In genomic region chrX:7349963-7350362, dm6 we compare ENCODE assay signal across 2 fruit fly cellular contexts.
A peak's percentile ranks its signal among the peaks of the same experiment; 100 is the strongest.
TF ChIP-seq lines count a peak whose summit lies in the region.

No protein-coding gene starts in this region.

- TF ChIP-seq CTCF in S2 (optimal IDR thresholded peaks at IDR 0.05; lab: Kevin White, UChicago): peak; percentile 83 to 86
- peak; percentile 86 for TF ChIP-seq CTCF in whole organism, embryonic (GFP tag; optimal IDR thresholded peaks at IDR 0.05; lab: Kevin White, UChicago)

TF ChIP-seq in whole organism, embryonic, 481 proteins besides CTCF, POLR2A, EP300 and RAD21:
- TF ChIP-seq CG34376 (GFP tag; optimal IDR thresholded peaks at IDR 0.05; lab: Kevin White, UChicago): no peak
- TF ChIP-seq tup (GFP tag; optimal IDR thresholded peaks at IDR 0.05; lab: Kevin White, UChicago): no peak
- TF ChIP-seq CG1647 (GFP tag; optimal IDR thresholded peaks at IDR 0.05; lab: Kevin White, UChicago): no peak
- TF ChIP-seq CG2199 (GFP tag; IDR thresholded peaks at IDR 0.05; lab: Robert Waterston, UW): 0 out of 3 replicates have a peak, but pooled peaks have one; percentile 43
- TF ChIP-seq tap (tag; optimal IDR thresholded peaks at IDR 0.05; lab: Kevin White, UChicago): no peak
- TF ChIP-seq so (GFP tag; IDR thresholded peaks at IDR 0.05; lab: Robert Waterston, UW): no peak
- no peak for TF ChIP-seq CG8765 (GFP tag; IDR thresholded peaks at IDR 0.05; lab: Robert Waterston, UW)
- no peak for TF ChIP-seq Bteb2 (GFP tag; optimal IDR thresholded peaks at IDR 0.05; lab: Kevin White, UChicago)
- no peak for TF ChIP-seq CG12769 (tag; optimal IDR thresholded peaks at IDR 0.05; lab: Kevin White, UChicago)
- no peak for TF ChIP-seq CG13296 (GFP tag; optimal IDR thresholded peaks at IDR 0.05; lab: Kevin White, UChicago)
- no peak for TF ChIP-seq HLH54F (GFP tag; optimal IDR thresholded peaks at IDR 0.05; lab: Kevin White, UChicago)
- TF ChIP-seq br (optimal IDR thresholded peaks at IDR 0.05; lab: Kevin White, UChicago): no peak
- peak; percentile 52 for TF ChIP-seq stwl (tag; optimal IDR thresholded peaks at IDR 0.05; lab: Kevin White, UChicago)
- no peak for TF ChIP-seq CG2129 (GFP tag; IDR thresholded peaks at IDR 0.05; lab: Robert Waterston, UW; ENCODE audit: partially characterized antibody)
- no peak for TF ChIP-seq CG6272 (GFP tag; IDR thresholded peaks at IDR 0.05; lab: Robert Waterston, UW)
- no peak for TF ChIP-seq MESR4 (GFP tag; optimal IDR thresholded peaks at IDR 0.05; lab: Kevin White, UChicago)
- no peak for TF ChIP-seq Tbp (GFP tag; optimal IDR thresholded peaks at IDR 0.05; lab: Kevin White, UChicago)
- TF ChIP-seq twi (tag; optimal IDR thresholded peaks at IDR 0.05; lab: Kevin White, UChicago): no peak
- TF ChIP-seq bab2 (GFP tag; optimal IDR thresholded peaks at IDR 0.05; lab: Kevin White, UChicago): no peak
- no peak for TF ChIP-seq disco-r (GFP tag; optimal IDR thresholded peaks at IDR 0.05; lab: Kevin White, UChicago)
- no peak for TF ChIP-seq E2f1 (GFP tag; IDR thresholded peaks at IDR 0.05; lab: Robert Waterston, UW)
- no peak for TF ChIP-seq CG34422 (GFP tag; IDR thresholded peaks at IDR 0.05; lab: Robert Waterston, UW)
- TF ChIP-seq pan (optimal IDR thresholded peaks at IDR 0.05; lab: Kevin White, UChicago): no peak
- no peak for TF ChIP-seq pan (GFP tag; optimal IDR thresholded peaks at IDR 0.05 in 1 of 2, IDR thresholded peaks at IDR 0.05 in 1 of 2)
- no peak for TF ChIP-seq BtbVII (GFP tag; optimal IDR thresholded peaks at IDR 0.05; lab: Kevin White, UChicago)
- TF ChIP-seq Poxn (GFP tag; IDR thresholded peaks at IDR 0.05; lab: Robert Waterston, UW): no peak
- no peak for TF ChIP-seq BEAF-32 (GFP tag; optimal IDR thresholded peaks at IDR 0.05; lab: Kevin White, UChicago)
- no peak for TF ChIP-seq CG14014 (GFP tag; IDR thresholded peaks at IDR 0.05; lab: Robert Waterston, UW)
- no peak for TF ChIP-seq sqz (GFP tag; optimal IDR thresholded peaks at IDR 0.05; lab: Kevin White, UChicago)
- TF ChIP-seq Optix (GFP tag; IDR thresholded peaks at IDR 0.05; lab: Robert Waterston, UW): no peak
- peak in 1 of 2 experiments; percentile 22 for TF ChIP-seq Dfd (GFP tag; optimal IDR thresholded peaks at IDR 0.05; lab: Kevin White, UChicago)
- TF ChIP-seq CG16863 (GFP tag; optimal IDR thresholded peaks at IDR 0.05; lab: Kevin White, UChicago): no peak
- TF ChIP-seq CG7745 (tag; optimal IDR thresholded peaks at IDR 0.05; lab: Kevin White, UChicago): no peak
- TF ChIP-seq H2.0 (GFP tag; IDR thresholded peaks at IDR 0.05; lab: Robert Waterston, UW): no peak
- no peak for TF ChIP-seq pzg (GFP tag; optimal IDR thresholded peaks at IDR 0.05; lab: Kevin White, UChicago)
- TF ChIP-seq CG31365 (tag; optimal IDR thresholded peaks at IDR 0.05; lab: Kevin White, UChicago): peak; percentile 89
